Fruit fly (Drosophila melanogaster): ENCODE results near the gene rictor.

dm6 chrX:19309648-19310047 lies 48.6 kb upstream of the rictor start:
- TF ChIP-seq pan (optimal IDR thresholded peaks at IDR 0.05), result no peak
- no peak for TF ChIP-seq usp (GFP tag; optimal IDR thresholded peaks at IDR 0.05)
